Fruit fly (Drosophila melanogaster): ENCODE results near the gene Trs20.

dm6 chr3L:16161131-16161530 lies 29.7 kb upstream of the Trs20 start:
- TF ChIP-seq usp (GFP tag; optimal IDR thresholded peaks at IDR 0.05), result no peak
- TF ChIP-seq Hr78 (GFP tag; optimal IDR thresholded peaks at IDR 0.05), result no peak
- no peak for TF ChIP-seq br (GFP tag; optimal IDR thresholded peaks at IDR 0.05)
- TF ChIP-seq sage (GFP tag; optimal IDR thresholded peaks at IDR 0.05), result no peak
- TF ChIP-seq lola (GFP tag; optimal IDR thresholded peaks at IDR 0.05), result no peak
- TF ChIP-seq Vsx2 (GFP tag; optimal IDR thresholded peaks at IDR 0.05; ENCODE audit: partially characterized antibody), result peak; percentile 70

Measured in whole organism, wandering third instar larva.